Fruit fly (Drosophila melanogaster) whole organism, pupa: Measurements from ENCODE around the gene CG4218.

Experiments used
- CG10348 ChIP-seq: fragments of 200-800 bp; sonication (Bioruptor generic); IDR thresholded peaks from 2 replicates; pipeline ENCODE4 v1.3.6; 2022; ENCODE audit warnings: missing biosample characterization, missing genetic modification characterization
- CG13204 ChIP-seq: fragments of 200-800 bp; sonication (Bioruptor generic); optimal IDR thresholded peaks from 2 replicates; lab custom pipeline; 2018; ENCODE audit warnings: missing biosample characterization, mild to moderate bottlenecking, missing genetic modification characterization, moderate library complexity
- EcR ChIP-seq: fragments of 200-800 bp; sonication (Bioruptor generic); optimal IDR thresholded peaks from 3 replicates; lab custom pipeline; 2019; ENCODE audit warnings: missing biosample characterization, missing genetic modification characterization, mild to moderate bottlenecking, moderate library complexity, missing genetic modification reagents
- Snoo ChIP-seq: fragments of 200-800 bp; sonication (Bioruptor generic); optimal IDR thresholded peaks from 3 replicates; lab custom pipeline; 2017; ENCODE audit warnings: missing biosample characterization, mild to moderate bottlenecking, missing genetic modification characterization, inconsistent platforms
- fd96Ca ChIP-seq: fragments of 200-800 bp; sonication (Bioruptor generic); IDR thresholded peaks from 3 replicates; pipeline ENCODE4 v1.3.6; 2022; ENCODE audit warnings: missing biosample characterization, missing genetic modification characterization
- gl ChIP-seq: fragments of 200-800 bp; sonication (Bioruptor generic); optimal IDR thresholded peaks from 2 replicates; lab custom pipeline; 2018; ENCODE audit warnings: missing biosample characterization, mild to moderate bottlenecking, missing genetic modification characterization
- rn ChIP-seq: fragments of 200-800 bp; sonication (Bioruptor generic); IDR thresholded peaks from 2 replicates; pipeline ENCODE4 v1.3.6; 2022; ENCODE audit warnings: missing biosample characterization, missing genetic modification characterization

- 0 out of 2 replicates have a peak, but pooled peaks have one; percentile 15 for TF ChIP-seq rn
- peak; percentile 34 for TF ChIP-seq gl
- TF ChIP-seq EcR (GFP tag; lab: Kevin White, UChicago) = peak; percentile 23
- TF ChIP-seq CG13204 (GFP tag; lab: Kevin White, UChicago) = no peak
- peak; percentile 46 for TF ChIP-seq Snoo (tag; lab: Kevin White, UChicago)
- TF ChIP-seq fd96Ca (GFP tag; lab: Robert Waterston, UW) = peak; percentile 61; the same call in 2 of the 3 replicates
- no peak for TF ChIP-seq CG10348
These were observed 49.6 kb upstream of the CG4218 start for dm6 chr2L:14598357-14599057.
